Worm (Caenorhabditis elegans) whole organism, mixed stage, embryonic: Measurements from ENCODE around the gene F41G4.8.

Experiments used
- blmp-1 ChIP-seq: fragments of 150-350 bp; optimal IDR thresholded peaks from 2 replicates; lab custom pipeline; 2014; ENCODE audit warnings: missing biosample characterization, missing genetic modification characterization
- ceh-43 ChIP-seq: fragments of 200-800 bp; sonication (Bioruptor generic); optimal IDR thresholded peaks from 2 replicates; lab custom pipeline; 2018; ENCODE audit warnings: mild to moderate bottlenecking, missing genetic modification characterization, moderate library complexity, missing compliant biosample characterization
- elt-3 ChIP-seq: fragments of 150-350 bp; optimal IDR thresholded peaks from 2 replicates; lab custom pipeline; 2014; ENCODE audit warnings: missing biosample characterization, missing genetic modification characterization
- mab-5 ChIP-seq: fragments of 150-350 bp; optimal IDR thresholded peaks from 2 replicates; lab custom pipeline; 2014; ENCODE audit warnings: missing biosample characterization, missing genetic modification characterization
- nhr-12 ChIP-seq: fragments of 150-350 bp; optimal IDR thresholded peaks from 2 replicates; lab custom pipeline; 2014; ENCODE audit warnings: missing biosample characterization, missing genetic modification characterization
- pha-4 ChIP-seq: fragments of 150-350 bp; optimal IDR thresholded peaks from 2 replicates; lab custom pipeline; 2018; ENCODE audit warnings: missing biosample characterization, missing genetic modification reagents, missing genetic modification characterization
- sptf-1 ChIP-seq: sonication (generic microtip); optimal IDR thresholded peaks from 2 replicates; lab custom pipeline; 2017; ENCODE audit warnings: mild to moderate bottlenecking, missing genetic modification characterization, moderate library complexity, missing compliant biosample characterization
- tbx-8 ChIP-seq: fragments of 200-800 bp; sonication (Bioruptor generic); optimal IDR thresholded peaks from 2 replicates; lab custom pipeline; 2018; ENCODE audit warnings: mild to moderate bottlenecking, missing genetic modification characterization, moderate library complexity, missing compliant biosample characterization
- unc-120 ChIP-seq: sonication (generic microtip); optimal IDR thresholded peaks from 2 replicates; lab custom pipeline; 2017; ENCODE audit warnings: missing genetic modification characterization, missing compliant biosample characterization; ENCODE audit not compliant: poor library complexity, severe bottlenecking
- unc-39 ChIP-seq: fragments of 150-350 bp; optimal IDR thresholded peaks from 2 replicates; lab custom pipeline; 2014; ENCODE audit warnings: missing biosample characterization, missing genetic modification characterization
- unc-62 ChIP-seq: fragments of 150-350 bp; optimal IDR thresholded peaks from 2 replicates; lab custom pipeline; 2014; ENCODE audit warnings: missing biosample characterization, missing genetic modification reagents, missing genetic modification characterization
- ztf-11 ChIP-seq: fragments of 150-350 bp; optimal IDR thresholded peaks from 2 replicates; lab custom pipeline; 2014; ENCODE audit warnings: missing biosample characterization, missing genetic modification characterization

ce11 chrX:16872446-16872962 lies 27.7 kb upstream of the F41G4.8 start, which contains the start of gene T20F7.1:
- TF ChIP-seq blmp-1 (tag; lab: Kevin White, UChicago), result no peak
- no peak for TF ChIP-seq ztf-11 (tag; lab: Kevin White, UChicago)
- no peak for TF ChIP-seq unc-62 (GFP tag; lab: Kevin White, UChicago)
- TF ChIP-seq tbx-8, result no peak
- no peak for TF ChIP-seq nhr-12 (tag; lab: Kevin White, UChicago)
- TF ChIP-seq sptf-1, result no peak
- TF ChIP-seq pha-4 (tag; lab: Kevin White, UChicago), result peak; percentile 76
- no peak for TF ChIP-seq unc-39 (tag; lab: Kevin White, UChicago)
- no peak for TF ChIP-seq ceh-43 (GFP tag; lab: Kevin White, UChicago)
- TF ChIP-seq elt-3 (tag; lab: Kevin White, UChicago), result no peak
- TF ChIP-seq mab-5 (tag; lab: Kevin White, UChicago), result no peak
- peak; percentile 88 for TF ChIP-seq unc-120
